Worm (Caenorhabditis elegans): ENCODE measurements around the gene sbt-1.

DNA sequence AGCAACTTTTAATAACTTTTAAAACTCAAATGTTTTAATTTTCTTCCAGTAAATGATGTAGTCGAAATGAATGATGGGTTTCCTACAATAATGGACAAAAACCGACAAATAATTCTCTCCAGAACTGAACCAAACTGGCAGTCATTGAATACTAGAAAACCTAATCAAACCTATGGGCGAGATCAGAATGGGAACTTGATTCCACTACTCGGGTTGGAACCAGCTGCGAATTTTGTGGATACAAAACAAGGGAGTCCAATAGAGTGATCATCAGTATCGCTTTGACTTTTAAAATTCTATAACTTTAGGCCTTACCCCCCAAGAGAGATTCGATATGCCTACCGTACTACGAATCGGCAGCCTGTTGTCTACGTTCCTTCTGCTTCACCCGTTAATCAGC is 2.1 kb downstream of the sbt-1 start:
- TF ChIP-seq mab-5 (tag; optimal IDR thresholded peaks at IDR 0.05) (no peak), nhr-237 (tag; optimal IDR thresholded peaks at IDR 0.05) (no peak), elt-3 (tag; optimal IDR thresholded peaks at IDR 0.05) (no peak), nhr-12 (tag; optimal IDR thresholded peaks at IDR 0.05) (no peak), zag-1 (tag; optimal IDR thresholded peaks at IDR 0.05) (no peak), lin-11 (tag; optimal IDR thresholded peaks at IDR 0.05) (no peak), alr-1 (tag; optimal IDR thresholded peaks at IDR 0.05) (no peak), skn-1 (tag; optimal IDR thresholded peaks at IDR 0.05) (no peak)
